Worm (Caenorhabditis elegans): ENCODE measurements around the gene T25F10.3.

Gene T25F10.3

DNA sequence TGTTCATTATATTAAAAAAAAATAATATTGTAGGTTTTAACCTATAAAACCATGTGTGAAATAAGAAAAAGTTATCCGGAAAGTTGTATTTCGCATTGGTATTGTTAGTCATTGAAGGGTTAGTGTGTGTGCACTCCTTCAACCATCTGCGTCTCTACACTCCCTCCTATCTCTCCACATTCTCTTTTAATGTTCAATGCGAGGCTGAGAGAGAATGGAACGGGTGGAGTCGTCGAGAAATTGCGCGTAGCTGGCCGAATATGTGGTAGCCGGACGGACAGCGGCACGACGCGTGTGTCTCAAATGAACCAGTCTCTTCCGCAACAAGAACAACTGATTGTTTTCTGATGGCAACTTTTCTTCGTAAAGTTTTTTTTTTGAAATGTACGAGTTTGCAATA is 52.0 kb downstream of the T25F10.3 start (continued):
- no peak for TF ChIP-seq pax-1 (tag; optimal IDR thresholded peaks at IDR 0.05)
- no peak for TF ChIP-seq madf-2 (tag; optimal IDR thresholded peaks at IDR 0.05)
- TF ChIP-seq hlh-15 (tag; optimal IDR thresholded peaks at IDR 0.05) = no peak
- TF ChIP-seq sox-2 (GFP tag; IDR thresholded peaks at IDR 0.05) = no peak
